ENCODE assay signal across 1 fruit fly cellular context in the genomic region with DNA sequence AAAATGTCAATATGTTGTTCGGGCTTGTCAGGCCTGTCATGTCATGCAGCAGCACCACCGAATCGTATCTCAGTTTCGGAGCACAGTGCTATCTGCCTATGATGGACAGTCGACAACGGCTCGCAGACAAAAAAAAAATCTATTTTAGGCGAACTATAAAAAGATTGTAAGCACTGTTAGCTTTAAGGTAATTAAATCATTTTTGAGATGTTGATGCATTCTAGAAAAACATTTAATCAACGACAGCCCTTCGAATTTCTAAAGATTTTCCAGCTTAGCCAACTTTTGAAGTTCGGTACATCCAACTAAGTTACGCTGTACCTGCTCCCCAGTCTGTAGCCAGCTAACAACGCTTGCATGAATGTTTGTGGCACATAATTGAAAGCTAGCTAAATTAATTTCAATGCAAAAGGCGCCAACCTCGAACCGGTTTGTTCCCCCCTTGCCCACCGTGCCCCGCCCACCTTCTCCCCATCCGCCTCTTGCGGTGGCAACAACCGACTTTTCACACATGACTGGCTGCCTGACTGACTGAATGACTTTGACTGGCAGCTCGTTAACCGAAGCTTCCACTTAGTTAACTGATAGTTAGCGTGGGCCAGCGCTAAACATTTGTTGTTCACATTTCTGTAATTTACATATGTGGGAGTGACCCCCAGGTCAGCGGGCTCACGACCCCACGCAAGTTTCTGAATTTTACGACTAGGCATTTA.
TF ChIP-seq lines count a peak whose summit lies in the region.

No protein-coding gene starts in this region.

TF ChIP-seq in whole organism, embryonic, 481 proteins besides CTCF, POLR2A, EP300 and RAD21 (continued from another document and continues in another):
- no peak for TF ChIP-seq BtbVII (GFP tag; optimal IDR thresholded peaks at IDR 0.05; lab: Kevin White, UChicago)
- TF ChIP-seq Atf6 (GFP tag; IDR thresholded peaks at IDR 0.05; lab: Robert Waterston, UW): peak; percentile 66; the same call in 1 of the 2 replicates
- TF ChIP-seq Sry-δ (GFP tag; optimal IDR thresholded peaks at IDR 0.05; lab: Kevin White, UChicago): peak; percentile 20
- peak; percentile 71 for TF ChIP-seq ssp (GFP tag; IDR thresholded peaks at IDR 0.05; lab: Robert Waterston, UW)
- TF ChIP-seq CG17612 (GFP tag; IDR thresholded peaks at IDR 0.05; lab: Robert Waterston, UW): no peak
- no peak for TF ChIP-seq Jarid2 (GFP tag; optimal IDR thresholded peaks at IDR 0.05; lab: Kevin White, UChicago)
- TF ChIP-seq Hmr (GFP tag; optimal IDR thresholded peaks at IDR 0.05; lab: Kevin White, UChicago): peak; percentile 60
- no peak for TF ChIP-seq CG6791 (GFP tag; IDR thresholded peaks at IDR 0.05; lab: Robert Waterston, UW; ENCODE audit: partially characterized antibody)
- TF ChIP-seq bbx (GFP tag; IDR thresholded peaks at IDR 0.05; lab: Robert Waterston, UW; ENCODE audit: partially characterized antibody): 0 out of 2 replicates have a peak, but pooled peaks have one; percentile 9
- TF ChIP-seq TFAM (GFP tag; optimal IDR thresholded peaks at IDR 0.05; lab: Kevin White, UChicago): no peak
- no peak for TF ChIP-seq psq (GFP tag; optimal IDR thresholded peaks at IDR 0.05; lab: Kevin White, UChicago)
- TF ChIP-seq ems (GFP tag; optimal IDR thresholded peaks at IDR 0.05; lab: Kevin White, UChicago): no peak
- TF ChIP-seq CG6854 (GFP tag; optimal IDR thresholded peaks at IDR 0.05; lab: Kevin White, UChicago): no peak
- TF ChIP-seq CG7271 (tag; optimal IDR thresholded peaks at IDR 0.05; lab: Kevin White, UChicago): no peak
- no peak for TF ChIP-seq CG11456 (GFP tag; IDR thresholded peaks at IDR 0.05; lab: Robert Waterston, UW)
- TF ChIP-seq CG14710 (tag; optimal IDR thresholded peaks at IDR 0.05; lab: Kevin White, UChicago): no peak
- peak in 1 of 2 experiments; percentile 80 for TF ChIP-seq bsh (GFP tag; optimal IDR thresholded peaks at IDR 0.05; lab: Kevin White, UChicago)
- TF ChIP-seq ttk (GFP tag; IDR thresholded peaks at IDR 0.05; lab: Robert Waterston, UW): peak; percentile 71
- peak; percentile 44 for TF ChIP-seq sug (tag; optimal IDR thresholded peaks at IDR 0.05; lab: Kevin White, UChicago)
- TF ChIP-seq Dp (GFP tag; optimal IDR thresholded peaks at IDR 0.05; lab: Kevin White, UChicago): no peak
- no peak for TF ChIP-seq pzg (GFP tag; optimal IDR thresholded peaks at IDR 0.05; lab: Kevin White, UChicago)
- TF ChIP-seq CG11723 (GFP tag; optimal IDR thresholded peaks at IDR 0.05; lab: Kevin White, UChicago): peak; percentile 41
- peak; percentile 47 for TF ChIP-seq CG18619 (GFP tag; optimal IDR thresholded peaks at IDR 0.05; lab: Kevin White, UChicago)
- no peak for TF ChIP-seq CG5953 (GFP tag; IDR thresholded peaks at IDR 0.05; lab: Robert Waterston, UW)
- TF ChIP-seq tx (GFP tag; optimal IDR thresholded peaks at IDR 0.05; lab: Kevin White, UChicago): peak; percentile 57
- peak; percentile 8 for TF ChIP-seq gro (GFP tag; optimal IDR thresholded peaks at IDR 0.05; lab: Kevin White, UChicago)
- TF ChIP-seq tgo (GFP tag; IDR thresholded peaks at IDR 0.05; lab: Robert Waterston, UW): peak; percentile 82; the same call in 2 of the 3 replicates
- no peak for TF ChIP-seq CG18599 (GFP tag; optimal IDR thresholded peaks at IDR 0.05; lab: Kevin White, UChicago)
- peak; percentile 43; the same call in 2 of the 3 replicates for TF ChIP-seq croc (GFP tag; conservative IDR thresholded peaks at IDR 0.05; lab: Robert Waterston, UW)
- TF ChIP-seq sd (tag; optimal IDR thresholded peaks at IDR 0.05; lab: Kevin White, UChicago): peak; percentile 7
- peak; percentile 26 for TF ChIP-seq Max (GFP tag; optimal IDR thresholded peaks at IDR 0.05; lab: Kevin White, UChicago)
- TF ChIP-seq chn (GFP tag; optimal IDR thresholded peaks at IDR 0.05; lab: Kevin White, UChicago): peak; percentile 56
- no peak for TF ChIP-seq stwl (tag; optimal IDR thresholded peaks at IDR 0.05; lab: Kevin White, UChicago)
- TF ChIP-seq pfk (GFP tag; optimal IDR thresholded peaks at IDR 0.05; lab: Kevin White, UChicago): no peak
- TF ChIP-seq Bdp1 (GFP tag; optimal IDR thresholded peaks at IDR 0.05; lab: Kevin White, UChicago): peak; percentile 44
- no peak for TF ChIP-seq CG18764 (GFP tag; optimal IDR thresholded peaks at IDR 0.05; lab: Kevin White, UChicago)
- no peak for TF ChIP-seq D19B (GFP tag; optimal IDR thresholded peaks at IDR 0.05; lab: Kevin White, UChicago)
- no peak for TF ChIP-seq CG3995 (GFP tag; optimal IDR thresholded peaks at IDR 0.05; lab: Kevin White, UChicago)
- no peak for TF ChIP-seq HHEX (GFP tag; optimal IDR thresholded peaks at IDR 0.05; lab: Kevin White, UChicago)
- peak; percentile 27 for TF ChIP-seq CG2712 (tag; optimal IDR thresholded peaks at IDR 0.05; lab: Kevin White, UChicago)
- no peak for TF ChIP-seq MTF-1 (GFP tag; optimal IDR thresholded peaks at IDR 0.05; lab: Kevin White, UChicago; ENCODE audit: borderline replicate concordance)
- peak; percentile 4 for TF ChIP-seq CG30020 (tag; optimal IDR thresholded peaks at IDR 0.05; lab: Kevin White, UChicago)
- peak; percentile 55 for TF ChIP-seq CG10543 (GFP tag; optimal IDR thresholded peaks at IDR 0.05; lab: Kevin White, UChicago)
- no peak for TF ChIP-seq vnd (GFP tag; IDR thresholded peaks at IDR 0.05; lab: Robert Waterston, UW; ENCODE audit: partially characterized antibody)
- no peak for TF ChIP-seq CG6654 (GFP tag; optimal IDR thresholded peaks at IDR 0.05; lab: Kevin White, UChicago)
- peak; percentile 33; the same call in 1 of the 2 replicates for TF ChIP-seq H2.0 (GFP tag; IDR thresholded peaks at IDR 0.05; lab: Robert Waterston, UW)
- no peak for TF ChIP-seq Nf-YB (GFP tag; optimal IDR thresholded peaks at IDR 0.05; lab: Kevin White, UChicago)
- TF ChIP-seq CG4820 (GFP tag; optimal IDR thresholded peaks at IDR 0.05; lab: Kevin White, UChicago): peak; percentile 61
- TF ChIP-seq CG9797 (GFP tag; optimal IDR thresholded peaks at IDR 0.05; lab: Kevin White, UChicago): no peak
- no peak for TF ChIP-seq CG43689 (GFP tag; IDR thresholded peaks at IDR 0.05; lab: Robert Waterston, UW)
- TF ChIP-seq CG17829 (tag; optimal IDR thresholded peaks at IDR 0.05; lab: Kevin White, UChicago): no peak
- peak; percentile 39 to 76 for TF ChIP-seq dpn (GFP tag; optimal IDR thresholded peaks at IDR 0.05; lab: Kevin White, UChicago)
- TF ChIP-seq salm (tag; optimal IDR thresholded peaks at IDR 0.05; lab: Kevin White, UChicago): peak; percentile 38
- peak; percentile 84 for TF ChIP-seq gem (tag; optimal IDR thresholded peaks at IDR 0.05; lab: Kevin White, UChicago)
- TF ChIP-seq pita (GFP tag; optimal IDR thresholded peaks at IDR 0.05; lab: Kevin White, UChicago): no peak
- TF ChIP-seq CG1602 (GFP tag; optimal IDR thresholded peaks at IDR 0.05; lab: Kevin White, UChicago): no peak
- peak; percentile 89 for TF ChIP-seq crol (GFP tag; IDR thresholded peaks at IDR 0.05; lab: Robert Waterston, UW)
- no peak for TF ChIP-seq CG18011 (GFP tag; optimal IDR thresholded peaks at IDR 0.05; lab: Kevin White, UChicago)
- peak; percentile 15 for TF ChIP-seq fd3F (GFP tag; optimal IDR thresholded peaks at IDR 0.05; lab: Kevin White, UChicago)
- peak; percentile 43 for TF ChIP-seq NC2β (GFP tag; optimal IDR thresholded peaks at IDR 0.05; lab: Kevin White, UChicago)
- peak; percentile 77 for TF ChIP-seq CG8388 (GFP tag; optimal IDR thresholded peaks at IDR 0.05; lab: Kevin White, UChicago)
- TF ChIP-seq Kr (GFP tag; optimal IDR thresholded peaks at IDR 0.05; lab: Kevin White, UChicago): no peak
- no peak for TF ChIP-seq CG3163 (GFP tag; optimal IDR thresholded peaks at IDR 0.05; lab: Kevin White, UChicago)
- no peak for TF ChIP-seq hbn (GFP tag; IDR thresholded peaks at IDR 0.05; lab: Robert Waterston, UW; ENCODE audit: partially characterized antibody)
- TF ChIP-seq YL-1 (GFP tag; optimal IDR thresholded peaks at IDR 0.05; lab: Kevin White, UChicago): no peak
- TF ChIP-seq CG4360 (GFP tag; IDR thresholded peaks at IDR 0.05; lab: Robert Waterston, UW): no peak
- peak; percentile 2 for TF ChIP-seq Vsx1 (GFP tag; optimal IDR thresholded peaks at IDR 0.05; lab: Kevin White, UChicago)
- TF ChIP-seq Ets97D (GFP tag; optimal IDR thresholded peaks at IDR 0.05; lab: Kevin White, UChicago): no peak
- TF ChIP-seq CG13287 (GFP tag; IDR thresholded peaks at IDR 0.05; lab: Robert Waterston, UW; ENCODE audit: partially characterized antibody): no peak
- no peak for TF ChIP-seq Fer3 (tag; optimal IDR thresholded peaks at IDR 0.05; lab: Kevin White, UChicago)
- TF ChIP-seq Meics (GFP tag; optimal IDR thresholded peaks at IDR 0.05; lab: Kevin White, UChicago): peak; percentile 3
- peak; percentile 20 for TF ChIP-seq Nf-YC (tag; optimal IDR thresholded peaks at IDR 0.05; lab: Kevin White, UChicago)
- TF ChIP-seq Fer1 (GFP tag; optimal IDR thresholded peaks at IDR 0.05; lab: Kevin White, UChicago): no peak
- no peak for TF ChIP-seq exex (tag; optimal IDR thresholded peaks at IDR 0.05; lab: Kevin White, UChicago)
- TF ChIP-seq sisA (GFP tag; IDR thresholded peaks at IDR 0.05; lab: Robert Waterston, UW): peak; percentile 70
- no peak for TF ChIP-seq nerfin-2 (GFP tag; IDR thresholded peaks at IDR 0.05; lab: Robert Waterston, UW; ENCODE audit: partially characterized antibody)
- peak; percentile 82 for TF ChIP-seq CG15269 (tag; optimal IDR thresholded peaks at IDR 0.05; lab: Kevin White, UChicago)
- peak; percentile 52 for TF ChIP-seq CG12299 (tag; optimal IDR thresholded peaks at IDR 0.05; lab: Kevin White, UChicago)
- no peak for TF ChIP-seq her (GFP tag; optimal IDR thresholded peaks at IDR 0.05; lab: Kevin White, UChicago)
- TF ChIP-seq insv (GFP tag; optimal IDR thresholded peaks at IDR 0.05; lab: Kevin White, UChicago): no peak
- no peak for TF ChIP-seq fru (optimal IDR thresholded peaks at IDR 0.05; lab: Kevin White, UChicago)
- peak; percentile 33 for TF ChIP-seq CG16815 (GFP tag; optimal IDR thresholded peaks at IDR 0.05; lab: Kevin White, UChicago)
- TF ChIP-seq Doc2 (GFP tag; IDR thresholded peaks at IDR 0.05; lab: Robert Waterston, UW): no peak
- TF ChIP-seq CG12236 (GFP tag; optimal IDR thresholded peaks at IDR 0.05; lab: Kevin White, UChicago): peak; percentile 4
- TF ChIP-seq grau (tag; optimal IDR thresholded peaks at IDR 0.05; lab: Kevin White, UChicago): peak; percentile 96
- no peak; the same call in 1 of the 2 replicates for TF ChIP-seq wor (GFP tag; IDR thresholded peaks at IDR 0.05; lab: Robert Waterston, UW)
- TF ChIP-seq Dad (GFP tag; optimal IDR thresholded peaks at IDR 0.05; lab: Kevin White, UChicago): peak; percentile 7
- no peak for TF ChIP-seq prd (optimal IDR thresholded peaks at IDR 0.05; lab: Kevin White, UChicago)
- peak; percentile 69 for TF ChIP-seq prd (GFP tag; IDR thresholded peaks at IDR 0.05; lab: Robert Waterston, UW)
- no peak for TF ChIP-seq CG18476 (GFP tag; optimal IDR thresholded peaks at IDR 0.05; lab: Kevin White, UChicago)
- peak; percentile 63 for TF ChIP-seq bab2 (GFP tag; optimal IDR thresholded peaks at IDR 0.05; lab: Kevin White, UChicago)
- TF ChIP-seq dm (GFP tag; optimal IDR thresholded peaks at IDR 0.05; lab: Kevin White, UChicago): no peak
- no peak for TF ChIP-seq pb (GFP tag; optimal IDR thresholded peaks at IDR 0.05; lab: Kevin White, UChicago)
- no peak for TF ChIP-seq CG2116 (GFP tag; optimal IDR thresholded peaks at IDR 0.05; lab: Kevin White, UChicago)
- no peak for TF ChIP-seq cg (GFP tag; optimal IDR thresholded peaks at IDR 0.05; lab: Kevin White, UChicago)
- TF ChIP-seq ranshi (GFP tag; IDR thresholded peaks at IDR 0.05; lab: Robert Waterston, UW): peak; percentile 74
- TF ChIP-seq Aef1 (GFP tag; IDR thresholded peaks at IDR 0.05; lab: Robert Waterston, UW): peak; percentile 56; the same call in 2 of the 3 replicates
- peak; percentile 66 for TF ChIP-seq sob (GFP tag; IDR thresholded peaks at IDR 0.05; lab: Robert Waterston, UW)
- TF ChIP-seq en (GFP tag; optimal IDR thresholded peaks at IDR 0.05; lab: Kevin White, UChicago): peak; percentile 39
- peak; percentile 52; the same call in 1 of the 2 replicates for TF ChIP-seq ap (GFP tag; IDR thresholded peaks at IDR 0.05; lab: Robert Waterston, UW)
- TF ChIP-seq gcm2 (GFP tag; optimal IDR thresholded peaks at IDR 0.05; lab: Kevin White, UChicago): no peak
- peak; percentile 92 for TF ChIP-seq Med (GFP tag; lab: Kevin White, UChicago)
- peak; percentile 68 for TF ChIP-seq Hsf (GFP tag; optimal IDR thresholded peaks at IDR 0.05; lab: Kevin White, UChicago)
- no peak for TF ChIP-seq HLH4C (GFP tag; IDR thresholded peaks at IDR 0.05; lab: Robert Waterston, UW; ENCODE audit: partially characterized antibody)
- TF ChIP-seq Gug (GFP tag; IDR thresholded peaks at IDR 0.05; lab: Robert Waterston, UW): 0 out of 4 replicates have a peak, but pooled peaks have one; percentile 16
- TF ChIP-seq CG14050 (GFP tag; IDR thresholded peaks at IDR 0.05; lab: Robert Waterston, UW): peak; percentile 58; the same call in 2 of the 3 replicates
- TF ChIP-seq Opbp (GFP tag; IDR thresholded peaks at IDR 0.05; lab: Robert Waterston, UW; ENCODE audit: partially characterized antibody): no peak
- TF ChIP-seq CG33213 (GFP tag; optimal IDR thresholded peaks at IDR 0.05; lab: Kevin White, UChicago): peak; percentile 54
- TF ChIP-seq CG4617 (GFP tag; optimal IDR thresholded peaks at IDR 0.05; lab: Kevin White, UChicago; ENCODE audit: borderline replicate concordance): no peak
- TF ChIP-seq CG11560 (tag; IDR thresholded peaks at IDR 0.05; lab: Robert Waterston, UW): peak; percentile 42; the same call in 1 of the 3 replicates
- no peak for TF ChIP-seq CG1233 (GFP tag; optimal IDR thresholded peaks at IDR 0.05; lab: Kevin White, UChicago)
- no peak for TF ChIP-seq hkb (optimal IDR thresholded peaks at IDR 0.05; lab: Kevin White, UChicago)
- TF ChIP-seq hkb (GFP tag; IDR thresholded peaks at IDR 0.05; lab: Robert Waterston, UW): peak; percentile 84
- TF ChIP-seq kni (GFP tag; optimal IDR thresholded peaks at IDR 0.05; lab: Kevin White, UChicago): peak; percentile 19
- peak; percentile 63 for TF ChIP-seq pnt (GFP tag; optimal IDR thresholded peaks at IDR 0.05; lab: Kevin White, UChicago)
- no peak for TF ChIP-seq Trl (optimal IDR thresholded peaks at IDR 0.05; lab: Kevin White, UChicago)
- TF ChIP-seq Trl (GFP tag; optimal IDR thresholded peaks at IDR 0.05; lab: Kevin White, UChicago): no peak
- no peak for TF ChIP-seq CG16863 (GFP tag; optimal IDR thresholded peaks at IDR 0.05; lab: Kevin White, UChicago)
- TF ChIP-seq CG8924 (tag; optimal IDR thresholded peaks at IDR 0.05; lab: Kevin White, UChicago): peak; percentile 1
- TF ChIP-seq schlank (tag; optimal IDR thresholded peaks at IDR 0.05; lab: Kevin White, UChicago): no peak
- no peak for TF ChIP-seq pros (GFP tag; optimal IDR thresholded peaks at IDR 0.05; lab: Kevin White, UChicago)
- TF ChIP-seq tin (GFP tag; optimal IDR thresholded peaks at IDR 0.05; lab: Kevin White, UChicago): peak; percentile 33
- peak; percentile 52 for TF ChIP-seq tio (GFP tag; optimal IDR thresholded peaks at IDR 0.05; lab: Kevin White, UChicago)
